Fruit fly (Drosophila melanogaster): ENCODE data around the gene Fntb.

Fntb gene

DNA sequence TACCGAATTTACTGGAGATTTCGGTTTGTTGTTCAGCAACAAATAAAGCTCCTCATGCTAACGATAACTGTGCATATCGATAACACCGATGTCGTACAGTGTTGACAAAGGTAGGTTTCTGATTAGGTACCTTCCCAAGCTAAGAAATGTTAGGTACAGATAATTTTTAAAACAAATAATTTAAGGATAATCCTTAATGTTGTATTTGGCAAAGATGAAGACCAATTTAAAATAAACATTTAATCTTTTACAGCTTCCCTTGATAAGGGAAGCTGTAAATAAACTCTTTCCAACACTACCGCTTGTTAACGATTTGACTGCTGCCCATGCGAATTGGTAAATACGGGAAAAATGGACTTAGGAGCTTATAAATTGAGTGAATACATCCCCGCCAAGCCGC lies 10.1 kb downstream of the Fntb start, which contains the start of the genes Ttc1 and CG14882 (continued):
- TF ChIP-seq p53 (GFP tag; optimal IDR thresholded peaks at IDR 0.05) (peak; percentile 54), esg (GFP tag; conservative IDR thresholded peaks at IDR 0.05) (peak; percentile 85), CG34376 (GFP tag; optimal IDR thresholded peaks at IDR 0.05) (peak; percentile 70), Chrac-16 (GFP tag; optimal IDR thresholded peaks at IDR 0.05) (peak; percentile 84), YL-1 (GFP tag; optimal IDR thresholded peaks at IDR 0.05) (peak; percentile 38), stwl (tag; optimal IDR thresholded peaks at IDR 0.05) (peak; percentile 91), CG32532 (GFP tag; IDR thresholded peaks at IDR 0.05) (peak; percentile 92), CG4617 (GFP tag; optimal IDR thresholded peaks at IDR 0.05; ENCODE audit: borderline replicate concordance) (peak; percentile 69), CG1233 (GFP tag; optimal IDR thresholded peaks at IDR 0.05) (peak; percentile 53), insv (GFP tag; optimal IDR thresholded peaks at IDR 0.05) (peak in 1 of 2 experiments; percentile 28), cas (GFP tag; IDR thresholded peaks at IDR 0.05) (peak; percentile 51; the same call in 1 of the 2 replicates), gro (GFP tag; optimal IDR thresholded peaks at IDR 0.05) (peak; percentile 91), kay (GFP tag; optimal IDR thresholded peaks at IDR 0.05) (peak; percentile 77), seq (GFP tag; IDR thresholded peaks at IDR 0.05) (peak; percentile 91), CG8290 (GFP tag; optimal IDR thresholded peaks at IDR 0.05) (peak; percentile 82), CG8290 (tag; optimal IDR thresholded peaks at IDR 0.05) (peak in 1 of 2 experiments; percentile 78), ap (GFP tag; IDR thresholded peaks at IDR 0.05) (peak; percentile 89), hth (optimal IDR thresholded peaks at IDR 0.05) (no peak), Dad (GFP tag; optimal IDR thresholded peaks at IDR 0.05) (peak; percentile 89), grn (GFP tag; optimal IDR thresholded peaks at IDR 0.05) (no peak), Dfd (GFP tag; optimal IDR thresholded peaks at IDR 0.05) (no peak), Kr (GFP tag; optimal IDR thresholded peaks at IDR 0.05) (no peak), Nf-YC (tag; optimal IDR thresholded peaks at IDR 0.05) (peak; percentile 50), nom (GFP tag; optimal IDR thresholded peaks at IDR 0.05) (peak; percentile 30), CG4282 (GFP tag; optimal IDR thresholded peaks at IDR 0.05) (peak; percentile 72), Ravus (GFP tag; IDR thresholded peaks at IDR 0.05) (peak; percentile 35; the same call in 1 of the 2 replicates), CG8478 (optimal IDR thresholded peaks at IDR 0.05) (no peak), vfl (GFP tag; optimal IDR thresholded peaks at IDR 0.05) (peak; percentile 84), Elba2 (GFP tag; optimal IDR thresholded peaks at IDR 0.05) (peak; percentile 42), CG30403 (GFP tag; optimal IDR thresholded peaks at IDR 0.05) (peak; percentile 93), pfk (GFP tag; optimal IDR thresholded peaks at IDR 0.05) (no peak), CG12942 (GFP tag; optimal IDR thresholded peaks at IDR 0.05) (peak; percentile 81), CG3838 (GFP tag; optimal IDR thresholded peaks at IDR 0.05) (peak; percentile 71), dmrt99B (tag; optimal IDR thresholded peaks at IDR 0.05) (no peak), CG16779 (GFP tag; IDR thresholded peaks at IDR 0.05) (peak; percentile 55), ewg (GFP tag; optimal IDR thresholded peaks at IDR 0.05) (peak; percentile 58), CG12769 (tag; optimal IDR thresholded peaks at IDR 0.05) (no peak), sna (GFP tag; IDR thresholded peaks at IDR 0.05; ENCODE audit: partially characterized antibody) (peak; percentile 57), ara (GFP tag; IDR thresholded peaks at IDR 0.05) (peak; percentile 66), CG10543 (GFP tag; optimal IDR thresholded peaks at IDR 0.05) (peak; percentile 70), Xbp1 (GFP tag; optimal IDR thresholded peaks at IDR 0.05) (peak; percentile 90), Antp (GFP tag; optimal IDR thresholded peaks at IDR 0.05) (peak; percentile 79), bab2 (GFP tag; optimal IDR thresholded peaks at IDR 0.05) (peak; percentile 90), Doc2 (GFP tag; IDR thresholded peaks at IDR 0.05) (peak; percentile 25; the same call in 1 of the 2 replicates), lab (GFP tag; optimal IDR thresholded peaks at IDR 0.05) (no peak), CG7786 (GFP tag; optimal IDR thresholded peaks at IDR 0.05) (peak; percentile 85), wor (GFP tag; IDR thresholded peaks at IDR 0.05) (peak; percentile 84), row (GFP tag; IDR thresholded peaks at IDR 0.05) (peak; percentile 95), grau (tag; optimal IDR thresholded peaks at IDR 0.05) (peak; percentile 83), CG3726 (GFP tag; IDR thresholded peaks at IDR 0.05) (peak; percentile 68; the same call in 2 of the 3 replicates), fd64A (GFP tag; optimal IDR thresholded peaks at IDR 0.05) (no peak), chm (GFP tag; IDR thresholded peaks at IDR 0.05) (peak; percentile 25; the same call in 1 of the 2 replicates)

Measured in whole organism, embryonic.